Fruit fly (Drosophila melanogaster): ENCODE results near the gene CG17237.

The CG17237 gene

dm6 chr2L:2314165-2314564 lies 24.9 kb upstream of the CG17237 start (continued):
- no peak for TF ChIP-seq pan (optimal IDR thresholded peaks at IDR 0.05)
- no peak for TF ChIP-seq pan (GFP tag; optimal IDR thresholded peaks at IDR 0.05 in 1 of 2, IDR thresholded peaks at IDR 0.05 in 1 of 2)
- TF ChIP-seq CG17385 (GFP tag; optimal IDR thresholded peaks at IDR 0.05), result no peak
- TF ChIP-seq CG3847 (GFP tag; IDR thresholded peaks at IDR 0.05), result peak; percentile 34
- no peak for TF ChIP-seq shn (GFP tag; optimal IDR thresholded peaks at IDR 0.05)
- TF ChIP-seq CG6654 (GFP tag; optimal IDR thresholded peaks at IDR 0.05), result no peak
- TF ChIP-seq lab (GFP tag; optimal IDR thresholded peaks at IDR 0.05), result peak; percentile 45
- TF ChIP-seq cwo (GFP tag; optimal IDR thresholded peaks at IDR 0.05), result peak; percentile 48
- peak; percentile 15; the same call in 1 of the 2 replicates for TF ChIP-seq sisA (GFP tag; IDR thresholded peaks at IDR 0.05)
- TF ChIP-seq CG10274 (GFP tag; optimal IDR thresholded peaks at IDR 0.05), result no peak
- no peak for TF ChIP-seq slp2 (GFP tag; optimal IDR thresholded peaks at IDR 0.05)
- TF ChIP-seq sens (GFP tag), result no peak
- no peak for TF ChIP-seq ash1 (GFP tag; optimal IDR thresholded peaks at IDR 0.05)
- peak; percentile 24 for TF ChIP-seq Hmr (GFP tag; optimal IDR thresholded peaks at IDR 0.05)
- TF ChIP-seq Atf3 (GFP tag; optimal IDR thresholded peaks at IDR 0.05), result no peak
- TF ChIP-seq chinmo (GFP tag; IDR thresholded peaks at IDR 0.05; ENCODE audit: partially characterized antibody), result no peak
- no peak for TF ChIP-seq TFAM (GFP tag; optimal IDR thresholded peaks at IDR 0.05)
- 0 out of 3 replicates have a peak, but pooled peaks have one; percentile 13 for TF ChIP-seq CG11695 (GFP tag; IDR thresholded peaks at IDR 0.05)
- TF ChIP-seq fd102C (GFP tag; optimal IDR thresholded peaks at IDR 0.05), result no peak
- peak; percentile 6; the same call in 1 of the 3 replicates for TF ChIP-seq Optix (GFP tag; IDR thresholded peaks at IDR 0.05)
- no peak for TF ChIP-seq pho (GFP tag; optimal IDR thresholded peaks at IDR 0.05)
- TF ChIP-seq CG4360 (GFP tag; IDR thresholded peaks at IDR 0.05), result no peak
- 0 out of 2 replicates have a peak, but pooled peaks have one; percentile 31 for TF ChIP-seq ttk (GFP tag; IDR thresholded peaks at IDR 0.05)
- TF ChIP-seq CG10267 (tag; optimal IDR thresholded peaks at IDR 0.05), result no peak
- TF ChIP-seq esg (GFP tag; conservative IDR thresholded peaks at IDR 0.05), result no peak

- TF ChIP-seq Trl (optimal IDR thresholded peaks at IDR 0.05) (peak; percentile 11 to 29), Trl (GFP tag; optimal IDR thresholded peaks at IDR 0.05) (no peak), Deaf1 (tag; optimal IDR thresholded peaks at IDR 0.05) (peak; percentile 90), CG14014 (GFP tag; IDR thresholded peaks at IDR 0.05) (0 out of 2 replicates have a peak, but pooled peaks have one; percentile 15), CG3163 (GFP tag; optimal IDR thresholded peaks at IDR 0.05) (peak; percentile 29), CG13287 (GFP tag; IDR thresholded peaks at IDR 0.05; ENCODE audit: partially characterized antibody) (no peak), CG6791 (GFP tag; IDR thresholded peaks at IDR 0.05; ENCODE audit: partially characterized antibody) (no peak), ap (GFP tag; IDR thresholded peaks at IDR 0.05) (no peak)
Measured at dm6 chr2L:2311449-2311848, 22.2 kb upstream of the CG17237 start, which contains the start of gene eys. eys (plus strand) TSS chr2L:2311680.

- TF ChIP-seq CG31365 (tag; optimal IDR thresholded peaks at IDR 0.05) (no peak), aop (GFP tag; IDR thresholded peaks at IDR 0.05) (no peak), CG13894 (tag; optimal IDR thresholded peaks at IDR 0.05) (no peak), Usf (GFP tag; optimal IDR thresholded peaks at IDR 0.05) (no peak), ttk (GFP tag; IDR thresholded peaks at IDR 0.05) (no peak), Elba2 (GFP tag; optimal IDR thresholded peaks at IDR 0.05) (no peak), fd102C (GFP tag; optimal IDR thresholded peaks at IDR 0.05) (no peak), zfh1 (GFP tag; IDR thresholded peaks at IDR 0.05) (no peak)
Measured at dm6 chr2L:2307648-2308047, 18.4 kb upstream of the CG17237 start, which contains the start of gene CG16995. CG16995 (plus strand) TSS chr2L:2307948.
